Worm (Caenorhabditis elegans) whole organism, L2 larva: ENCODE data around the gene F28D1.6.

ENCODE experiments used
- ceh-16 ChIP-seq: fragments of 150-350 bp; optimal IDR thresholded peaks from 2 replicates; lab custom pipeline; 2014; ENCODE audit warnings: missing biosample characterization, missing genetic modification characterization
- egl-27 ChIP-seq: sonication (generic microtip); optimal IDR thresholded peaks from 3 replicates; lab custom pipeline; 2017; ENCODE audit warnings: missing biosample characterization, missing genetic modification reagents, missing genetic modification characterization
- fos-1 ChIP-seq: fragments of 150-350 bp; optimal IDR thresholded peaks from 2 replicates; lab custom pipeline; 2014; ENCODE audit warnings: missing biosample characterization, missing genetic modification characterization
- lin-13 ChIP-seq: fragments of 150-350 bp; optimal IDR thresholded peaks from 2 replicates; lab custom pipeline; 2014; ENCODE audit warnings: missing biosample characterization, missing genetic modification reagents, missing genetic modification characterization
- nhr-10 ChIP-seq: sonication (generic microtip); optimal IDR thresholded peaks from 2 replicates; lab custom pipeline; 2017; ENCODE audit warnings: missing biosample characterization, missing genetic modification characterization
- nhr-11 ChIP-seq: fragments of 150-350 bp; optimal IDR thresholded peaks from 2 replicates; lab custom pipeline; 2014; ENCODE audit warnings: missing biosample characterization, missing genetic modification characterization
- nhr-23 ChIP-seq: fragments of 150-350 bp; optimal IDR thresholded peaks from 2 replicates; lab custom pipeline; 2014; ENCODE audit warnings: missing biosample characterization, missing genetic modification reagents, missing genetic modification characterization
- nhr-237 ChIP-seq: fragments of 150-350 bp; optimal IDR thresholded peaks from 2 replicates; lab custom pipeline; 2014; ENCODE audit warnings: missing biosample characterization, missing genetic modification characterization
- sma-3 ChIP-seq: sonication (generic microtip); optimal IDR thresholded peaks from 2 replicates; lab custom pipeline; 2016; ENCODE audit warnings: missing genetic modification reagents, missing genetic modification characterization, missing compliant biosample characterization
- unc-55 ChIP-seq: fragments of 150-350 bp; sonication (generic microtip); optimal IDR thresholded peaks from 3 replicates; lab custom pipeline; 2014; ENCODE audit warnings: missing biosample characterization, missing genetic modification reagents, missing genetic modification characterization
- ztf-1 ChIP-seq: fragments of 200-800 bp; sonication (Bioruptor generic); conservative IDR thresholded peaks from 2 replicates; pipeline ENCODE4 v1.3.6; 2022; ENCODE audit warnings: missing genetic modification characterization, missing compliant biosample characterization

DNA sequence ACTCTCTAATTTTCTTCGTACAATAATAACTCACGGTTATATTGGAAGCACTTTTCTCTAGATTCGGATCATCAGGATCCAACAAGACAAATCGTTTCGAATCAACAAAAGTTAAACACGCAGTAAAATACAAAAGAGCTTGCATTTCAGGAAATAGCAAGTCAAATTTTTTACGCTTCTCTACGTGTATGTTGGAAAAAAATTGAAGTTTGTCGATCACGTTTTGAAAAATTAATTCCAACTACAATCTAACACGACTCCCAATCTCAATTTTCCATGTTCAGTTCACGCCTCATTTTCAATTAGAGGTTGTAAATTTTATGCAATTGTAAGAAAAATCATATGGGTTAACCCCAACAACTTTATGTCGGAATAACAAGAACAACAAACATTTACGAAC lies 5.0 kb upstream of the F28D1.6 start, which contains the start of gene spe-45:
- TF ChIP-seq ztf-1 (GFP tag; lab: Robert Waterston, UW), result no peak
- TF ChIP-seq egl-27, result no peak
- no peak for TF ChIP-seq unc-55 (GFP tag; lab: Kevin White, UChicago)
- no peak for TF ChIP-seq lin-13
- no peak for TF ChIP-seq nhr-237
- no peak for TF ChIP-seq ceh-16 (tag; lab: Kevin White, UChicago)
- no peak for TF ChIP-seq nhr-10 (tag; lab: Kevin White, UChicago)
- TF ChIP-seq sma-3 (GFP tag; lab: Kevin White, UChicago), result no peak
- no peak for TF ChIP-seq nhr-11 (tag; lab: Kevin White, UChicago)
- TF ChIP-seq nhr-23 (tag; lab: Kevin White, UChicago), result no peak
- TF ChIP-seq fos-1, result no peak
